Fruit fly (Drosophila melanogaster) whole organism, embryonic: ENCODE results near the gene HINT1.

ENCODE experiments used
- Abd-B ChIP-seq: fragments of 200-800 bp; sonication (Bioruptor generic); optimal IDR thresholded peaks from 2 replicates; lab custom pipeline; 2018; ENCODE audit warnings: missing biosample characterization, mild to moderate bottlenecking, missing genetic modification characterization, moderate library complexity
- Atf6 ChIP-seq: fragments of 200-800 bp; sonication (Bioruptor generic); IDR thresholded peaks from 2 replicates; pipeline ENCODE4 v1.3.6; 2022; ENCODE audit warnings: missing biosample characterization, missing genetic modification characterization
- CG10274 ChIP-seq: fragments of 200-800 bp; sonication (Bioruptor generic); optimal IDR thresholded peaks from 3 replicates; lab custom pipeline; 2017; ENCODE audit warnings: missing biosample characterization, mild to moderate bottlenecking, missing genetic modification characterization
- CG11696 ChIP-seq: fragments of 200-800 bp; sonication (Bioruptor generic); IDR thresholded peaks from 2 replicates; pipeline ENCODE4 v1.3.6; 2022; ENCODE audit warnings: missing biosample characterization, missing genetic modification characterization
- CG13296 ChIP-seq: fragments of 200-800 bp; sonication (Bioruptor generic); optimal IDR thresholded peaks from 3 replicates; lab custom pipeline; 2018; ENCODE audit warnings: missing biosample characterization, mild to moderate bottlenecking, missing genetic modification characterization
- CG13624 ChIP-seq: fragments of 200-800 bp; sonication (Bioruptor generic); optimal IDR thresholded peaks from 2 replicates; lab custom pipeline; 2016; ENCODE audit warnings: missing biosample characterization, missing genetic modification characterization
- CG1529 ChIP-seq: fragments of 200-800 bp; sonication (Bioruptor generic); optimal IDR thresholded peaks from 3 replicates; lab custom pipeline; 2018; ENCODE audit warnings: missing biosample characterization, missing genetic modification characterization
- CG15696 ChIP-seq: fragments of 200-800 bp; sonication (Bioruptor generic); optimal IDR thresholded peaks from 2 replicates; lab custom pipeline; 2019; ENCODE audit warnings: missing biosample characterization, mild to moderate bottlenecking, missing genetic modification characterization, moderate library complexity
- CG17829 ChIP-seq: fragments of 200-800 bp; optimal IDR thresholded peaks from 2 replicates; lab custom pipeline; 2019; ENCODE audit warnings: missing biosample characterization, mild to moderate bottlenecking, missing genetic modification characterization, moderate library complexity
- CG18011 ChIP-seq: fragments of 200-800 bp; sonication (Bioruptor generic); optimal IDR thresholded peaks from 2 replicates; lab custom pipeline; 2017; ENCODE audit warnings: missing biosample characterization, missing genetic modification characterization, mild to moderate bottlenecking, moderate library complexity, missing genotype
- CG2116 ChIP-seq: fragments of 200-800 bp; sonication (Bioruptor generic); optimal IDR thresholded peaks from 3 replicates; lab custom pipeline; 2018; ENCODE audit warnings: missing biosample characterization, mild to moderate bottlenecking, missing genetic modification characterization
- CG2678 ChIP-seq: fragments of 200-800 bp; sonication (Bioruptor generic); optimal IDR thresholded peaks from 3 replicates; lab custom pipeline; 2019; ENCODE audit warnings: missing biosample characterization, mild to moderate bottlenecking, missing genetic modification characterization, moderate library complexity
- CG3163 ChIP-seq: fragments of 200-800 bp; sonication (Bioruptor generic); optimal IDR thresholded peaks from 3 replicates; lab custom pipeline; 2016; ENCODE audit warnings: missing biosample characterization, missing genetic modification characterization
- CG3407 ChIP-seq: fragments of 200-800 bp; sonication (Bioruptor generic); optimal IDR thresholded peaks from 2 replicates; lab custom pipeline; 2018; ENCODE audit warnings: missing biosample characterization, mild to moderate bottlenecking, missing genetic modification characterization
- CG4854 ChIP-seq: fragments of 200-800 bp; sonication (Bioruptor generic); optimal IDR thresholded peaks from 2 replicates; lab custom pipeline; 2016; ENCODE audit warnings: missing biosample characterization, missing genetic modification characterization, inconsistent platforms
- CG6854 ChIP-seq: fragments of 200-800 bp; sonication (Bioruptor generic); optimal IDR thresholded peaks from 3 replicates; lab custom pipeline; 2017; ENCODE audit warnings: missing biosample characterization, mild to moderate bottlenecking, missing genetic modification characterization
- CG7928 ChIP-seq: fragments of 200-800 bp; sonication (Bioruptor generic); optimal IDR thresholded peaks from 2 replicates; lab custom pipeline; 2017; ENCODE audit warnings: missing biosample characterization, mild to moderate bottlenecking, missing genetic modification characterization
- D19B ChIP-seq: fragments of 200-800 bp; sonication (Bioruptor generic); optimal IDR thresholded peaks from 2 replicates; lab custom pipeline; 2017; ENCODE audit warnings: missing biosample characterization, mild to moderate bottlenecking, missing genetic modification characterization
- Dad ChIP-seq: fragments of 200-800 bp; sonication (Bioruptor generic); optimal IDR thresholded peaks from 3 replicates; lab custom pipeline; 2016; ENCODE audit warnings: missing biosample characterization, missing genetic modification characterization
- Dfd ChIP-seq, 2 experiments: fragments of >200 bp; optimal IDR thresholded peaks; 2 replicates each; lab custom pipeline; 2017; ENCODE audit warnings: missing biosample characterization in 2 of 2, missing genetic modification characterization in 2 of 2
- E2f1 ChIP-seq: fragments of 200-800 bp; sonication (Bioruptor generic); IDR thresholded peaks from 2 replicates; pipeline ENCODE4 v1.3.6; 2022; ENCODE audit warnings: missing biosample characterization, missing genetic modification characterization
- Lhr ChIP-seq: fragments of 200-800 bp; sonication (Bioruptor generic); optimal IDR thresholded peaks from 3 replicates; lab custom pipeline; 2017; ENCODE audit warnings: mild to moderate bottlenecking, missing biosample characterization, missing genetic modification reagents, missing genetic modification characterization
- MESR4 ChIP-seq: fragments of 200-800 bp; sonication (Bioruptor generic); optimal IDR thresholded peaks from 2 replicates; lab custom pipeline; 2018; ENCODE audit warnings: missing biosample characterization, mild to moderate bottlenecking, missing genetic modification characterization, moderate library complexity
- Stat92E ChIP-seq, 3 experiments: fragments of >200 bp in 2 of 3; fragments of 200-800 bp in 1 of 3; sonication (Bioruptor generic) in 1 of 3; optimal IDR thresholded peaks; 2 replicates each; lab custom pipeline; 2017 to 2019; ENCODE audit warnings: missing biosample characterization in 3 of 3, missing genetic modification characterization in 3 of 3, mild to moderate bottlenecking in 1 of 3, moderate library complexity in 1 of 3
- ab ChIP-seq: fragments of 200-800 bp; sonication (Bioruptor generic); optimal IDR thresholded peaks from 2 replicates; lab custom pipeline; 2016; ENCODE audit warnings: missing biosample characterization, missing genetic modification characterization
- al ChIP-seq: fragments of 200-800 bp; sonication (Bioruptor generic); IDR thresholded peaks from 2 replicates; pipeline ENCODE4 v1.3.6; 2022; ENCODE audit warnings: missing biosample characterization, missing genetic modification characterization
- ase ChIP-seq: fragments of 200-800 bp; sonication (Bioruptor generic); IDR thresholded peaks from 3 replicates; pipeline ENCODE4 v1.3.6; 2022; ENCODE audit warnings: missing biosample characterization, missing genetic modification characterization
- chif ChIP-seq, 2 experiments: fragments of 200-800 bp; sonication (Bioruptor generic); optimal IDR thresholded peaks; 3 replicates each; lab custom pipeline; 2016; ENCODE audit warnings: missing biosample characterization in 2 of 2, missing genetic modification characterization in 2 of 2
- danr ChIP-seq: fragments of 200-800 bp; sonication (Bioruptor generic); IDR thresholded peaks from 2 replicates; pipeline ENCODE4 v1.3.6; 2022; ENCODE audit warnings: missing biosample characterization, missing genetic modification characterization
- dmrt11E ChIP-seq: fragments of 200-800 bp; sonication (Bioruptor generic); optimal IDR thresholded peaks from 3 replicates; lab custom pipeline; 2018; ENCODE audit warnings: missing biosample characterization, mild to moderate bottlenecking, missing genetic modification characterization, moderate library complexity
- esg ChIP-seq: fragments of 200-800 bp; sonication (Bioruptor generic); conservative IDR thresholded peaks from 2 replicates; pipeline ENCODE4 v1.3.6; 2022; ENCODE audit warnings: missing biosample characterization, missing genetic modification characterization
- fd96Cb ChIP-seq: fragments of 200-800 bp; sonication (Bioruptor generic); optimal IDR thresholded peaks from 2 replicates; lab custom pipeline; 2018; ENCODE audit warnings: missing biosample characterization, mild to moderate bottlenecking, missing genetic modification characterization, moderate library complexity
- gcm ChIP-seq: fragments of 200-800 bp; sonication (Bioruptor generic); optimal IDR thresholded peaks from 2 replicates; lab custom pipeline; 2019; ENCODE audit warnings: missing biosample characterization, mild to moderate bottlenecking, missing genetic modification characterization, moderate library complexity
- grn ChIP-seq: fragments of 200-800 bp; sonication (Bioruptor generic); optimal IDR thresholded peaks from 3 replicates; lab custom pipeline; 2017; ENCODE audit warnings: missing biosample characterization, missing genetic modification characterization
- hbn ChIP-seq: fragments of 200-800 bp; sonication (Bioruptor generic); IDR thresholded peaks from 2 replicates; pipeline ENCODE4 v1.3.6; 2022; ENCODE audit warnings: missing biosample characterization, missing genetic modification characterization; ENCODE audit not compliant: partially characterized antibody
- hth ChIP-seq: fragments of >200 bp; optimal IDR thresholded peaks from 2 replicates; lab custom pipeline; 2017; ENCODE audit warnings: inconsistent platforms
- jumu ChIP-seq: fragments of 200-800 bp; sonication (Bioruptor generic); optimal IDR thresholded peaks from 3 replicates; lab custom pipeline; 2016; ENCODE audit warnings: missing biosample characterization, missing genetic modification characterization
- lab ChIP-seq: fragments of 200-800 bp; sonication (Bioruptor generic); optimal IDR thresholded peaks from 3 replicates; lab custom pipeline; 2017; ENCODE audit warnings: missing biosample characterization, missing genetic modification characterization, mild to moderate bottlenecking, moderate library complexity, missing genetic modification reagents
- lola ChIP-seq, 3 experiments: fragments of >200 bp in 2 of 3; fragments of 200-800 bp in 1 of 3; sonication (Bioruptor generic) in 1 of 3; optimal IDR thresholded peaks; 2 replicates each; lab custom pipeline; 2017 to 2019; ENCODE audit warnings: missing biosample characterization in 3 of 3, missing genetic modification characterization in 3 of 3, mild to moderate bottlenecking in 1 of 3, moderate library complexity in 1 of 3
- otp ChIP-seq: fragments of 200-800 bp; sonication (Bioruptor generic); IDR thresholded peaks from 3 replicates; pipeline ENCODE4, ENCODE4 v1.3.6; 2022; ENCODE audit warnings: missing biosample characterization, missing genetic modification characterization
- phol ChIP-seq: fragments of 200-800 bp; sonication (Bioruptor generic); optimal IDR thresholded peaks from 3 replicates; lab custom pipeline; 2018; ENCODE audit warnings: missing biosample characterization, mild to moderate bottlenecking, missing genetic modification characterization, moderate library complexity
- pnt ChIP-seq: fragments of 200-800 bp; sonication (Bioruptor generic); optimal IDR thresholded peaks from 3 replicates; lab custom pipeline; 2016; ENCODE audit warnings: missing biosample characterization, missing genetic modification characterization
- ro ChIP-seq: fragments of 200-800 bp; sonication (Bioruptor generic); IDR thresholded peaks from 2 replicates; pipeline ENCODE4 v1.3.6; 2022; ENCODE audit warnings: missing biosample characterization, missing genetic modification characterization
- scrt ChIP-seq: fragments of 200-800 bp; sonication (Bioruptor generic); optimal IDR thresholded peaks from 2 replicates; lab custom pipeline; 2018; ENCODE audit warnings: missing biosample characterization, mild to moderate bottlenecking, missing genetic modification characterization, moderate library complexity
- seq ChIP-seq: fragments of 200-800 bp; sonication (Bioruptor generic); IDR thresholded peaks from 2 replicates; pipeline ENCODE4 v1.3.6; 2022; ENCODE audit warnings: missing biosample characterization, missing genetic modification characterization
- tio ChIP-seq: fragments of 200-800 bp; sonication (Bioruptor generic); optimal IDR thresholded peaks from 2 replicates; lab custom pipeline; 2017; ENCODE audit warnings: missing biosample characterization, missing genetic modification characterization, inconsistent platforms
- vvl ChIP-seq: fragments of 200-800 bp; sonication (Bioruptor generic); IDR thresholded peaks from 2 replicates; pipeline ENCODE4 v1.3.6; 2022; ENCODE audit warnings: missing biosample characterization, missing genetic modification characterization

The HINT1 gene

DNA sequence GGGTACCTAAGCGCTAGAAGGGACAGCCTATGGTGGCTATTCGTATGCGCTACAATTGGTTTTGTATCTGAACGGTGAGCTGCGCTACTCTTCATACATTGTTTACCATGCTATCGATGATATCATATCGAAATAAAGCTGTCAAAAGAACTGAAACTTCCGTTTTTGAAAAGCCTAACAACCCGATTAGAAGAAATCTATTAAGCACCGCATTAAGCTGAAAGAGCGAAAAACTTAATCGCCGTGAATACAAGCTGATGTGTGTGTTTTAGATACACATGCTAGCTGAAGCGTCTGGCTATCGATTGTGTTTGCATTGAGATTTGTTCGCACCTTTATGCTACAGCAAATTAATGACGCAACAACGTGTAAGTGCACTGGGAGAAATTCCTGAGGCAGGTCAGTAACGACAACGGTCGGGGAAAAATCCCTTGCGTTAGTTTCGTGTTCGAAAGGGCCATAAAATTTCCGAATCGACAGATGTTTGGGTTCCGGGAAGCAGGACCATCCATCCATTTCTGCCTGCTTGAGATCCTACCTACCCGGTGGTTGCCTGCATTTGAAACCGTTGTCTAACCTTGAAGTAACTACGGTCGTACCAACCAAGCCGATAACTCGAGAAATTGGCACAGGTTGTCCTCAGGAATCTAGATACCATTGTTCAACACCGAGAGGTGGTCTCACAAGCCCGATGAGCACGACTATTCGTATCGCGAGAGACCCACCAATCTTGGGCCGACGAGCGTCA lies 19.4 kb upstream of the HINT1 start (continued):
- peak; percentile 78 for TF ChIP-seq scrt (GFP tag; lab: Kevin White, UChicago)
- peak; percentile 86 for TF ChIP-seq CG13296 (GFP tag; lab: Kevin White, UChicago)
- TF ChIP-seq CG3163, result peak; percentile 55
- TF ChIP-seq vvl, result no peak
- TF ChIP-seq CG18011 (GFP tag; lab: Kevin White, UChicago), result peak; percentile 21
- no peak for TF ChIP-seq ro
- TF ChIP-seq chif (GFP tag; optimal IDR thresholded peaks at IDR 0.05; lab: Kevin White, UChicago), result peak; percentile 17 to 76
- TF ChIP-seq grn (GFP tag; lab: Kevin White, UChicago), result peak; percentile 78
- peak; percentile 76 for TF ChIP-seq jumu (GFP tag; lab: Kevin White, UChicago)
- peak; percentile 34 for TF ChIP-seq gcm
- TF ChIP-seq Abd-B (GFP tag; lab: Kevin White, UChicago), result peak; percentile 83
- no peak for TF ChIP-seq otp (GFP tag; lab: Robert Waterston, UW)
- TF ChIP-seq E2f1 (GFP tag; lab: Robert Waterston, UW), result no peak
- TF ChIP-seq Lhr (GFP tag; lab: Kevin White, UChicago), result no peak
- TF ChIP-seq MESR4, result peak; percentile 12
- TF ChIP-seq pnt (GFP tag; lab: Kevin White, UChicago), result peak; percentile 70
- no peak for TF ChIP-seq ase
- no peak for TF ChIP-seq seq (GFP tag; lab: Robert Waterston, UW)
- peak; percentile 61 for TF ChIP-seq CG7928 (GFP tag; lab: Kevin White, UChicago)
- peak; percentile 58 for TF ChIP-seq CG4854 (GFP tag; lab: Kevin White, UChicago)
- peak; percentile 57 for TF ChIP-seq dmrt11E (tag; lab: Kevin White, UChicago)
- no peak for TF ChIP-seq danr (GFP tag; lab: Robert Waterston, UW)
- peak; percentile 57 for TF ChIP-seq CG1529
- no peak for TF ChIP-seq CG11696 (GFP tag; lab: Robert Waterston, UW)
- peak; percentile 95 for TF ChIP-seq lab (GFP tag; lab: Kevin White, UChicago)
- peak; percentile 91 for TF ChIP-seq CG2678 (tag; lab: Kevin White, UChicago)
- TF ChIP-seq CG6854, result peak; percentile 76
- TF ChIP-seq lola (GFP tag; optimal IDR thresholded peaks at IDR 0.05; lab: Kevin White, UChicago), result peak in 1 of 3 experiments; percentile 61
- TF ChIP-seq CG3407 (GFP tag; lab: Kevin White, UChicago), result peak; percentile 42
- TF ChIP-seq CG17829 (tag; lab: Kevin White, UChicago), result peak; percentile 83
- peak; percentile 90 for TF ChIP-seq CG13624 (GFP tag; lab: Kevin White, UChicago)
- peak; percentile 78 for TF ChIP-seq Dad (GFP tag; lab: Kevin White, UChicago)
- TF ChIP-seq ab (GFP tag; lab: Kevin White, UChicago), result peak; percentile 32
- peak; percentile 12 for TF ChIP-seq tio (GFP tag; lab: Kevin White, UChicago)
- TF ChIP-seq CG2116, result peak; percentile 27
- TF ChIP-seq hbn (GFP tag; lab: Robert Waterston, UW), result no peak
- no peak for TF ChIP-seq Dfd (GFP tag; optimal IDR thresholded peaks at IDR 0.05; lab: Kevin White, UChicago)
- no peak for TF ChIP-seq Atf6 (GFP tag; lab: Robert Waterston, UW)
- TF ChIP-seq CG15696, result peak; percentile 51
- peak; percentile 74 for TF ChIP-seq fd96Cb (tag; lab: Kevin White, UChicago)
- TF ChIP-seq D19B (GFP tag; lab: Kevin White, UChicago), result peak; percentile 79
- TF ChIP-seq Stat92E (GFP tag; optimal IDR thresholded peaks at IDR 0.05; lab: Kevin White, UChicago), result peak in 1 of 3 experiments; percentile 37
- TF ChIP-seq esg (GFP tag; lab: Robert Waterston, UW), result no peak
- TF ChIP-seq hth (lab: Kevin White, UChicago), result no peak
- no peak for TF ChIP-seq al (GFP tag; lab: Robert Waterston, UW)
- peak; percentile 83 for TF ChIP-seq phol
- peak; percentile 99 for TF ChIP-seq CG10274
